Fruit fly (Drosophila melanogaster) Kc167 (cell line): Measurements from ENCODE around the gene Rad9.

Source experiments
- Myc ChIP-seq: fragments of >200 bp; optimal IDR thresholded peaks from 2 replicates; lab custom pipeline; 2017; ENCODE audit warnings: missing external identifiers
- Sin3A ChIP-seq: fragments of >200 bp; optimal IDR thresholded peaks from 2 replicates; lab custom pipeline; 2018; ENCODE audit warnings: missing external identifiers
- h ChIP-seq: fragments of >200 bp; optimal IDR thresholded peaks from 3 replicates; lab custom pipeline; 2018; ENCODE audit warnings: missing external identifiers
- psq ChIP-seq: fragments of >200 bp; optimal IDR thresholded peaks from 2 replicates; lab custom pipeline; 2017; ENCODE audit warnings: missing external identifiers

DNA sequence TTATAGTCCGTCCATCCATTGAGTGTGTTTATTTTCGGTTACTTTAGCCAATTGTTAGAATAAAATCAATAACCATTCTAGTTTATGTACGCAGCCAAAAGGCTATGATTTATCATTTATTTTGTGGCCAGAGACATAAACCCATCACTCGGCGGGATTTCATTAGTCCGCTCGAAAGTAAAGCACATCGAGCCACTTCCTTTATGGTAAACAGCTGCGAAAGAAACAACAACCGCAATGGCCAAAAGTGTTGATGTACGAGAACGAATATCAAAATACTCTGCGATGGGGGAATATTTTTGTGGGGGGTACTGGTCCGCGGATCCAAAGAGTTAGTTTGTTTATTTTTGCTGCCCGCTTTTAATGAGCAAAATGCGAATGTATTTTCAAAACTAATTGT, 9.3 kb upstream of the Rad9 start:
- TF ChIP-seq psq (lab: Kevin White, UChicago) (no peak), h (lab: Kevin White, UChicago) (no peak), Sin3A (no peak), Myc (no peak)
